Worm (Caenorhabditis elegans) whole organism, L4 larva: ENCODE data around the gene scc-3.

Experiments used
- daf-19 ChIP-seq: fragments of 200-800 bp; sonication (Bioruptor generic); conservative IDR thresholded peaks from 2 replicates; pipeline ENCODE4 v1.3.6; 2022; ENCODE audit warnings: missing genetic modification characterization, missing compliant biosample characterization
- dve-1 ChIP-seq: sonication (generic microtip); optimal IDR thresholded peaks from 2 replicates; lab custom pipeline; 2017; ENCODE audit warnings: antibody characterized with exemption, mild to moderate bottlenecking, missing genetic modification characterization, missing compliant biosample characterization; ENCODE audit not compliant: insufficient read depth
- egl-27 ChIP-seq: sonication (generic microtip); optimal IDR thresholded peaks from 3 replicates; lab custom pipeline; 2017; ENCODE audit warnings: missing biosample characterization, missing genetic modification reagents, missing genetic modification characterization
- hlh-11 ChIP-seq: fragments of 200-800 bp; sonication (Bioruptor generic); optimal IDR thresholded peaks from 2 replicates; lab custom pipeline; 2018; ENCODE audit warnings: mild to moderate bottlenecking, missing genetic modification characterization, missing compliant biosample characterization
- mdl-1 ChIP-seq, 2 experiments: fragments of 150-350 bp in 1 of 2; sonication (generic microtip) in 1 of 2; optimal IDR thresholded peaks; 2 replicates each; lab custom pipeline; 2014 to 2017; ENCODE audit warnings: missing biosample characterization in 2 of 2, missing genetic modification characterization in 2 of 2
- mep-1 ChIP-seq: fragments of 150-350 bp; sonication (generic microtip); optimal IDR thresholded peaks from 3 replicates; lab custom pipeline; 2014; ENCODE audit warnings: missing biosample characterization, missing genetic modification characterization
- nhr-28 ChIP-seq: fragments of 150-350 bp; optimal IDR thresholded peaks from 2 replicates; lab custom pipeline; 2014; ENCODE audit warnings: missing biosample characterization, missing genetic modification characterization
- nhr-76 ChIP-seq: fragments of 150-350 bp; optimal IDR thresholded peaks from 2 replicates; lab custom pipeline; 2014; ENCODE audit warnings: missing biosample characterization, missing genetic modification characterization
- pha-4 ChIP-seq, 2 experiments: fragments of 150-350 bp in 1 of 2; fragments of 200-800 bp in 1 of 2; sonication (Bioruptor generic) in 1 of 2; IDR thresholded peaks in 1 of 2; optimal IDR thresholded peaks in 1 of 2; 2 replicates each; pipeline versions ENCODE4 v1.3.6 to Lab custom; 2014 to 2022; ENCODE audit warnings: missing genetic modification characterization in 2 of 2, missing genetic modification reagents in 2 of 2, missing biosample characterization in 1 of 2, missing compliant biosample characterization in 1 of 2
- skn-1 ChIP-seq: fragments of 150-350 bp; optimal IDR thresholded peaks from 2 replicates; lab custom pipeline; 2014; ENCODE audit warnings: missing biosample characterization, missing genetic modification characterization
- tag-97 ChIP-seq: fragments of 200-800 bp; sonication (Bioruptor generic); IDR thresholded peaks from 2 replicates; pipeline ENCODE4 v1.3.6; 2022; ENCODE audit warnings: missing genetic modification characterization, missing compliant biosample characterization
- zfp-3 ChIP-seq: fragments of 200-800 bp; sonication (Bioruptor generic); conservative IDR thresholded peaks from 2 replicates; pipeline ENCODE4 v1.3.6; 2022; ENCODE audit warnings: missing genetic modification reagents, missing genetic modification characterization, missing compliant biosample characterization

DNA sequence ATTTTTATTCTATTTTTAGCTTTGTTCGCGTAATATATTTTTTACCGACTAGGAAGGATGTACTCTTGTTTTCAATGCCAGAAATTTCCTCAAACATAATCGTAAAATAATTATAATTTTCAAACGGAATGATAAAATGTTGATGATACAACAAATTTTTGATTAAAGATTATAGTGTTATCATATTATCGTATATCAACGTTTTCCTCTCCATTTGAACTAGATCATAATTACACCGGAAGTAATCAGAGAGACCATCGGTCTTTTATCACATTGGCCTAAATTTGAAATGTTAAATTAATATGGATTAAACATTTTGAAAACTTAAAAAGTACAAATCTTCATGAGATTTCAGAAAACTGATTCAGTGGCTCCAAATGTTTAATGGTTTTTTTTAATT, 31.0 kb upstream of the scc-3 start:
- no peak for TF ChIP-seq egl-27 (tag; lab: Kevin White, UChicago)
- peak; percentile 61 for TF ChIP-seq nhr-28 (tag; lab: Kevin White, UChicago)
- TF ChIP-seq hlh-11 = peak; percentile 19
- no peak for TF ChIP-seq daf-19
- TF ChIP-seq zfp-3 = no peak
- TF ChIP-seq tag-97 (GFP tag; lab: Robert Waterston, UW) = no peak
- no peak for TF ChIP-seq skn-1
- TF ChIP-seq nhr-76 (tag; lab: Kevin White, UChicago) = no peak
- TF ChIP-seq mep-1 (tag; lab: Kevin White, UChicago) = no peak
- no peak for TF ChIP-seq pha-4 (GFP tag; IDR thresholded peaks at IDR 0.05; lab: Robert Waterston, UW)
- no peak for TF ChIP-seq pha-4 (tag; optimal IDR thresholded peaks at IDR 0.05; lab: Kevin White, UChicago)
- TF ChIP-seq mdl-1 (tag; optimal IDR thresholded peaks at IDR 0.05; lab: Kevin White, UChicago) = no peak
- peak; percentile 42 for TF ChIP-seq dve-1
